Fruit fly (Drosophila melanogaster): ENCODE measurements around the gene CG42832.
A peak's percentile ranks its signal among the peaks of the same experiment; 100 is the strongest.

The CG42832 gene

dm6 chr3L:11582097-11582496 lies 27.8 kb upstream of the CG42832 start, which contains the start of gene CG33269:
Gene CG33269 (minus strand): TSS chr3L:11582197.
- no peak for TF ChIP-seq eyg (GFP tag; optimal IDR thresholded peaks at IDR 0.05)

- no peak for TF ChIP-seq zen (tag; optimal IDR thresholded peaks at IDR 0.05)
- TF ChIP-seq Aef1 (GFP tag; IDR thresholded peaks at IDR 0.05), result no peak
- no peak for TF ChIP-seq Elba2 (GFP tag; optimal IDR thresholded peaks at IDR 0.05)
- TF ChIP-seq mld (GFP tag; IDR thresholded peaks at IDR 0.05; ENCODE audit: partially characterized antibody), result no peak
- TF ChIP-seq Nf-YC (tag; optimal IDR thresholded peaks at IDR 0.05), result no peak
- no peak for TF ChIP-seq CG11695 (GFP tag; IDR thresholded peaks at IDR 0.05)
- TF ChIP-seq CG6254 (GFP tag; optimal IDR thresholded peaks at IDR 0.05), result no peak
- TF ChIP-seq luna (GFP tag; optimal IDR thresholded peaks at IDR 0.05), result no peak
- no peak for TF ChIP-seq CG9727 (GFP tag; optimal IDR thresholded peaks at IDR 0.05)
- no peak for TF ChIP-seq Hsf (GFP tag; optimal IDR thresholded peaks at IDR 0.05)
- no peak for TF ChIP-seq CG10959 (GFP tag; IDR thresholded peaks at IDR 0.05)
- no peak for TF ChIP-seq ERR (GFP tag; optimal IDR thresholded peaks at IDR 0.05)
Observed at dm6 chr3L:11583964-11584363, 26.0 kb upstream of the CG42832 start, which contains the start of gene CG32086. Gene CG32086 (minus strand): TSS chr3L:11584064.

- TF ChIP-seq CG8478 (optimal IDR thresholded peaks at IDR 0.05), result peak; percentile 75
- no peak for TF ChIP-seq GATAe (GFP tag; conservative IDR thresholded peaks at IDR 0.05)
- TF ChIP-seq Adf1 (GFP tag; IDR thresholded peaks at IDR 0.05), result peak; percentile 99
- TF ChIP-seq CTCF (GFP tag; optimal IDR thresholded peaks at IDR 0.05), result no peak
- TF ChIP-seq fu2 (GFP tag; optimal IDR thresholded peaks at IDR 0.05), result no peak
- peak; percentile 14 for TF ChIP-seq chn (GFP tag; optimal IDR thresholded peaks at IDR 0.05)
- 0 out of 2 replicates have a peak, but pooled peaks have one; percentile 21 for TF ChIP-seq inv (GFP tag; IDR thresholded peaks at IDR 0.05; ENCODE audit: partially characterized antibody)
- peak; percentile 68 for TF ChIP-seq D (optimal IDR thresholded peaks at IDR 0.05)
- no peak for TF ChIP-seq D (GFP tag; optimal IDR thresholded peaks at IDR 0.05)
- TF ChIP-seq Med (GFP tag), result peak; percentile 78
- TF ChIP-seq CG6254 (GFP tag; optimal IDR thresholded peaks at IDR 0.05), result no peak
- TF ChIP-seq Blimp-1 (GFP tag; optimal IDR thresholded peaks at IDR 0.05), result peak; percentile 83
- TF ChIP-seq dimm (GFP tag; IDR thresholded peaks at IDR 0.05), result 0 out of 2 replicates have a peak, but pooled peaks have one; percentile 16
- no peak for TF ChIP-seq kay (GFP tag; optimal IDR thresholded peaks at IDR 0.05)
- TF ChIP-seq so (GFP tag; IDR thresholded peaks at IDR 0.05), result 0 out of 3 replicates have a peak, but pooled peaks have one; percentile 7
- TF ChIP-seq disco-r (GFP tag; optimal IDR thresholded peaks at IDR 0.05), result no peak
- TF ChIP-seq MESR4 (GFP tag; optimal IDR thresholded peaks at IDR 0.05), result no peak
- TF ChIP-seq Jarid2 (GFP tag; optimal IDR thresholded peaks at IDR 0.05), result no peak
- TF ChIP-seq gce (GFP tag; IDR thresholded peaks at IDR 0.05), result peak; percentile 36; the same call in 1 of the 3 replicates
- TF ChIP-seq CG11456 (GFP tag; IDR thresholded peaks at IDR 0.05), result 0 out of 3 replicates have a peak, but pooled peaks have one; percentile 56
- TF ChIP-seq CG17328 (GFP tag; IDR thresholded peaks at IDR 0.05), result no peak
- TF ChIP-seq sna (GFP tag; IDR thresholded peaks at IDR 0.05; ENCODE audit: partially characterized antibody), result 0 out of 2 replicates have a peak, but pooled peaks have one; percentile 39
- TF ChIP-seq odd (GFP tag; optimal IDR thresholded peaks at IDR 0.05), result peak; percentile 15
- TF ChIP-seq kni (GFP tag; optimal IDR thresholded peaks at IDR 0.05), result peak; percentile 69
- TF ChIP-seq cg (GFP tag; optimal IDR thresholded peaks at IDR 0.05), result peak; percentile 18
- TF ChIP-seq dmrt99B (tag; optimal IDR thresholded peaks at IDR 0.05), result no peak
- TF ChIP-seq CG11085 (GFP tag; IDR thresholded peaks at IDR 0.05), result no peak
- TF ChIP-seq NK7.1 (GFP tag; optimal IDR thresholded peaks at IDR 0.05), result no peak
- TF ChIP-seq rib (GFP tag; IDR thresholded peaks at IDR 0.05), result peak; percentile 69; the same call in 1 of the 2 replicates
- 0 out of 2 replicates have a peak, but pooled peaks have one; percentile 4 for TF ChIP-seq CG9215 (GFP tag; IDR thresholded peaks at IDR 0.05)
- TF ChIP-seq CG14014 (GFP tag; IDR thresholded peaks at IDR 0.05), result no peak
- peak; percentile 5 for TF ChIP-seq sd (tag; optimal IDR thresholded peaks at IDR 0.05)
- peak; percentile 25 for TF ChIP-seq CHES-1-like (GFP tag; optimal IDR thresholded peaks at IDR 0.05)
- TF ChIP-seq CG34376 (GFP tag; optimal IDR thresholded peaks at IDR 0.05), result no peak
- peak; percentile 44; the same call in 1 of the 2 replicates for TF ChIP-seq CG13287 (GFP tag; IDR thresholded peaks at IDR 0.05; ENCODE audit: partially characterized antibody)
Observed at dm6 chr3L:11586794-11587462, 23.0 kb upstream of the CG42832 start.

All from whole organism, embryonic.